Fruit fly (Drosophila melanogaster) whole organism, adult: Measurements from ENCODE around the gene Ipp.

Experiments used
- CG12768 ChIP-seq: fragments of 200-800 bp; sonication (Bioruptor generic); optimal IDR thresholded peaks from 2 replicates; lab custom pipeline; 2017; ENCODE audit warnings: missing biosample characterization, missing genetic modification characterization, mild to moderate bottlenecking, moderate library complexity, missing genetic modification reagents
- CG5204 ChIP-seq: fragments of 200-800 bp; sonication (Bioruptor generic); optimal IDR thresholded peaks from 2 replicates; lab custom pipeline; 2016; ENCODE audit warnings: missing biosample characterization, missing genetic modification characterization
- CG7101 ChIP-seq: fragments of 200-800 bp; sonication (Bioruptor generic); optimal IDR thresholded peaks from 2 replicates; lab custom pipeline; 2018; ENCODE audit warnings: missing biosample characterization, mild to moderate bottlenecking, missing genetic modification characterization, moderate library complexity
- Crg-1 ChIP-seq: fragments of 200-800 bp; sonication (Bioruptor generic); optimal IDR thresholded peaks from 2 replicates; lab custom pipeline; 2016; ENCODE audit warnings: missing biosample characterization, missing genetic modification characterization
- kay ChIP-seq: fragments of 200-800 bp; sonication (Bioruptor generic); peaks from one replicate; lab custom pipeline; 2016; ENCODE audit warnings: missing biosample characterization, missing genetic modification characterization, borderline replicate concordance
- toe ChIP-seq: fragments of 200-800 bp; sonication (Bioruptor generic); optimal IDR thresholded peaks from 2 replicates; lab custom pipeline; 2016; ENCODE audit warnings: missing biosample characterization, missing genetic modification characterization

- TF ChIP-seq Crg-1 (GFP tag; lab: Kevin White, UChicago): no peak
- no peak for TF ChIP-seq toe
- no peak for TF ChIP-seq CG5204 (GFP tag; lab: Kevin White, UChicago)
- TF ChIP-seq kay: no peak
- no peak for TF ChIP-seq CG12768 (GFP tag; lab: Kevin White, UChicago)
- no peak for TF ChIP-seq CG7101 (tag; lab: Kevin White, UChicago)
These were observed 11.2 kb upstream of the Ipp start for dm6 chr3R:13947415-13947814.
